Fruit fly (Drosophila melanogaster): ENCODE measurements around the gene SdhCL.
A peak's percentile ranks its signal among the peaks of the same experiment; 100 is the strongest.

The SdhCL gene

dm6 chr3R:11126383-11126782, 10.9 kb upstream of the SdhCL start (continued):
- TF ChIP-seq Bgb (GFP tag; IDR thresholded peaks at IDR 0.05; ENCODE audit: partially characterized antibody) = no peak
- TF ChIP-seq exex (tag; optimal IDR thresholded peaks at IDR 0.05) = peak; percentile 95
- no peak for TF ChIP-seq amos (GFP tag; IDR thresholded peaks at IDR 0.05; ENCODE audit: partially characterized antibody)
- TF ChIP-seq Nf-YC (tag; optimal IDR thresholded peaks at IDR 0.05) = no peak
- no peak for TF ChIP-seq CG10979 (tag; optimal IDR thresholded peaks at IDR 0.05)
- TF ChIP-seq CG1603 (tag; optimal IDR thresholded peaks at IDR 0.05) = no peak
- no peak for TF ChIP-seq CG9876 (GFP tag; optimal IDR thresholded peaks at IDR 0.05)
- TF ChIP-seq CG14667 (GFP tag; IDR thresholded peaks at IDR 0.05) = no peak
- TF ChIP-seq CG2129 (GFP tag; IDR thresholded peaks at IDR 0.05; ENCODE audit: partially characterized antibody) = no peak
- TF ChIP-seq CG34376 (GFP tag; optimal IDR thresholded peaks at IDR 0.05) = peak; percentile 70

- no peak for TF ChIP-seq inv (GFP tag; IDR thresholded peaks at IDR 0.05; ENCODE audit: partially characterized antibody)
- 0 out of 2 replicates have a peak, but pooled peaks have one; percentile 31 for TF ChIP-seq CG7372 (GFP tag; IDR thresholded peaks at IDR 0.05)
These were observed 27.4 kb downstream of the SdhCL start, which contains the start of gene CG43449 for dm6 chr3R:11088120-11088519. TSS of gene CG43449 (plus strand) at chr3R:11088420.

- TF ChIP-seq Doc3 (GFP tag; IDR thresholded peaks at IDR 0.05; ENCODE audit: partially characterized antibody) = no peak
- peak; percentile 6 for TF ChIP-seq Xbp1 (GFP tag; optimal IDR thresholded peaks at IDR 0.05)
- peak; percentile 62 for TF ChIP-seq CoRest (tag; optimal IDR thresholded peaks at IDR 0.05)
- peak; percentile 55 for TF ChIP-seq gem (tag; optimal IDR thresholded peaks at IDR 0.05)
- TF ChIP-seq CG14667 (GFP tag; IDR thresholded peaks at IDR 0.05) = no peak
- TF ChIP-seq Hr51 (GFP tag; optimal IDR thresholded peaks at IDR 0.05) = peak in 1 of 2 experiments; percentile 58
- TF ChIP-seq ac (GFP tag; optimal IDR thresholded peaks at IDR 0.05) = no peak
- peak; percentile 45 for TF ChIP-seq CG13424 (tag; optimal IDR thresholded peaks at IDR 0.05)
- no peak for TF ChIP-seq CG11093 (GFP tag; IDR thresholded peaks at IDR 0.05)
- peak; percentile 24 for TF ChIP-seq CG12659 (GFP tag; optimal IDR thresholded peaks at IDR 0.05)
- no peak for TF ChIP-seq CG43689 (GFP tag; IDR thresholded peaks at IDR 0.05)
- TF ChIP-seq Sry-β (GFP tag; optimal IDR thresholded peaks at IDR 0.05) = no peak
- TF ChIP-seq dmrt99B (tag; optimal IDR thresholded peaks at IDR 0.05) = peak; percentile 43
- no peak for TF ChIP-seq tio (GFP tag; optimal IDR thresholded peaks at IDR 0.05)
- TF ChIP-seq bcd (GFP tag; optimal IDR thresholded peaks at IDR 0.05) = peak; percentile 13
- TF ChIP-seq CG1603 (tag; optimal IDR thresholded peaks at IDR 0.05) = no peak
- TF ChIP-seq CG18599 (GFP tag; optimal IDR thresholded peaks at IDR 0.05) = peak; percentile 21
- no peak for TF ChIP-seq CG7839 (tag; optimal IDR thresholded peaks at IDR 0.05)
- TF ChIP-seq CG6683 (GFP tag; optimal IDR thresholded peaks at IDR 0.05) = no peak
- TF ChIP-seq Sry-δ (GFP tag; optimal IDR thresholded peaks at IDR 0.05) = no peak
- peak in 1 of 2 experiments; percentile 7 for TF ChIP-seq dpn (GFP tag; optimal IDR thresholded peaks at IDR 0.05)
- TF ChIP-seq CG10209 (GFP tag; optimal IDR thresholded peaks at IDR 0.05) = peak; percentile 15
- no peak for TF ChIP-seq Usf (GFP tag; optimal IDR thresholded peaks at IDR 0.05)
- TF ChIP-seq CG16815 (GFP tag; optimal IDR thresholded peaks at IDR 0.05) = no peak
- no peak for TF ChIP-seq CG6272 (GFP tag; IDR thresholded peaks at IDR 0.05)
- TF ChIP-seq CG15696 (tag; optimal IDR thresholded peaks at IDR 0.05) = no peak
- no peak for TF ChIP-seq CG11723 (GFP tag; optimal IDR thresholded peaks at IDR 0.05)
- no peak for TF ChIP-seq amos (GFP tag; IDR thresholded peaks at IDR 0.05; ENCODE audit: partially characterized antibody)
- no peak for TF ChIP-seq sqz (GFP tag; optimal IDR thresholded peaks at IDR 0.05)
- no peak for TF ChIP-seq CG8388 (GFP tag; optimal IDR thresholded peaks at IDR 0.05)
- no peak for TF ChIP-seq C15 (GFP tag; IDR thresholded peaks at IDR 0.05)
- peak; percentile 28 for TF ChIP-seq CG15269 (tag; optimal IDR thresholded peaks at IDR 0.05)
- 0 out of 2 replicates have a peak, but pooled peaks have one; percentile 17 for TF ChIP-seq CG31441 (GFP tag; IDR thresholded peaks at IDR 0.05)
- no peak for TF ChIP-seq peb (GFP tag; IDR thresholded peaks at IDR 0.05)
- TF ChIP-seq Hr78 (GFP tag; optimal IDR thresholded peaks at IDR 0.05) = no peak
- TF ChIP-seq schlank (tag; optimal IDR thresholded peaks at IDR 0.05) = no peak
These were observed 33.8 kb downstream of the SdhCL start for dm6 chr3R:11081701-11082100.

Data from whole organism, embryonic.